Fruit fly (Drosophila melanogaster) whole organism, embryonic: ENCODE data around the gene Gpdh3.

Source experiments
- B-H2 ChIP-seq: fragments of 200-800 bp; sonication (Bioruptor generic); optimal IDR thresholded peaks from 2 replicates; lab custom pipeline; 2018; ENCODE audit warnings: missing biosample characterization, mild to moderate bottlenecking, missing genetic modification characterization
- BtbVII ChIP-seq: fragments of 200-800 bp; sonication (Bioruptor generic); optimal IDR thresholded peaks from 3 replicates; lab custom pipeline; 2017; ENCODE audit warnings: missing biosample characterization, mild to moderate bottlenecking, missing genetic modification characterization
- CG10565 ChIP-seq: fragments of 200-800 bp; sonication (Bioruptor generic); optimal IDR thresholded peaks from 3 replicates; lab custom pipeline; 2016; ENCODE audit warnings: missing biosample characterization, mild to moderate bottlenecking, missing genetic modification characterization
- CG12236 ChIP-seq: fragments of 200-800 bp; sonication (Bioruptor generic); optimal IDR thresholded peaks from 2 replicates; lab custom pipeline; 2016; ENCODE audit warnings: missing biosample characterization, missing genetic modification characterization
- CG13296 ChIP-seq: fragments of 200-800 bp; sonication (Bioruptor generic); optimal IDR thresholded peaks from 3 replicates; lab custom pipeline; 2018; ENCODE audit warnings: missing biosample characterization, mild to moderate bottlenecking, missing genetic modification characterization
- CG13424 ChIP-seq: fragments of 200-800 bp; sonication (Bioruptor generic); optimal IDR thresholded peaks from 2 replicates; lab custom pipeline; 2019; ENCODE audit warnings: missing biosample characterization, mild to moderate bottlenecking, missing genetic modification characterization, moderate library complexity
- CG14860 ChIP-seq: fragments of 200-800 bp; sonication (Bioruptor generic); IDR thresholded peaks from 3 replicates; pipeline ENCODE4 v1.3.6; 2022; ENCODE audit warnings: missing biosample characterization, missing genetic modification characterization; ENCODE audit not compliant: partially characterized antibody
- CG1602 ChIP-seq: fragments of 200-800 bp; sonication (Bioruptor generic); optimal IDR thresholded peaks from 3 replicates; lab custom pipeline; 2016; ENCODE audit warnings: missing biosample characterization, missing genetic modification characterization
- CG1603 ChIP-seq: fragments of 200-800 bp; sonication (Bioruptor generic); optimal IDR thresholded peaks from 2 replicates; lab custom pipeline; 2019; ENCODE audit warnings: missing biosample characterization, mild to moderate bottlenecking, missing genetic modification characterization, moderate library complexity
- CG17361 ChIP-seq: fragments of 200-800 bp; sonication (Bioruptor generic); IDR thresholded peaks from 3 replicates; pipeline ENCODE4 v1.3.6; 2022; ENCODE audit warnings: missing biosample characterization, missing genetic modification characterization
- CG17829 ChIP-seq: fragments of 200-800 bp; optimal IDR thresholded peaks from 2 replicates; lab custom pipeline; 2019; ENCODE audit warnings: missing biosample characterization, mild to moderate bottlenecking, missing genetic modification characterization, moderate library complexity
- CG18599 ChIP-seq: fragments of 200-800 bp; sonication (Bioruptor generic); optimal IDR thresholded peaks from 3 replicates; lab custom pipeline; 2017; ENCODE audit warnings: missing biosample characterization, missing genetic modification characterization, mild to moderate bottlenecking, moderate library complexity, missing genetic modification reagents
- CG2129 ChIP-seq: fragments of 200-800 bp; sonication (Bioruptor generic); IDR thresholded peaks from 2 replicates; pipeline ENCODE4 v1.3.6; 2022; ENCODE audit warnings: missing biosample characterization, missing genetic modification characterization; ENCODE audit not compliant: partially characterized antibody
- CG2199 ChIP-seq: fragments of 200-800 bp; sonication (Bioruptor generic); IDR thresholded peaks from 3 replicates; pipeline ENCODE4 v1.3.6; 2022; ENCODE audit warnings: missing biosample characterization, missing genetic modification characterization
- CG31388 ChIP-seq: fragments of 200-800 bp; sonication (Bioruptor generic); optimal IDR thresholded peaks from 2 replicates; lab custom pipeline; 2016; ENCODE audit warnings: missing biosample characterization, missing genetic modification characterization
- CG34224 ChIP-seq: fragments of 200-800 bp; sonication (Bioruptor generic); IDR thresholded peaks from 3 replicates; pipeline ENCODE4 v1.3.6; 2022; ENCODE audit warnings: missing biosample characterization, missing genetic modification characterization; ENCODE audit not compliant: partially characterized antibody
- CG4854 ChIP-seq: fragments of 200-800 bp; sonication (Bioruptor generic); optimal IDR thresholded peaks from 2 replicates; lab custom pipeline; 2016; ENCODE audit warnings: missing biosample characterization, missing genetic modification characterization, inconsistent platforms
- CG6254 ChIP-seq: fragments of 200-800 bp; sonication (Bioruptor generic); optimal IDR thresholded peaks from 3 replicates; lab custom pipeline; 2017; ENCODE audit warnings: mild to moderate bottlenecking, missing biosample characterization, missing genetic modification reagents, missing genetic modification characterization
- CG7745 ChIP-seq: fragments of 200-800 bp; sonication (Bioruptor generic); optimal IDR thresholded peaks from 2 replicates; lab custom pipeline; 2018; ENCODE audit warnings: missing biosample characterization, mild to moderate bottlenecking, missing genetic modification characterization, moderate library complexity
- CG9609 ChIP-seq: fragments of 200-800 bp; sonication (Bioruptor generic); optimal IDR thresholded peaks from 3 replicates; lab custom pipeline; 2016; ENCODE audit warnings: missing biosample characterization, missing genetic modification characterization
- CHES-1-like ChIP-seq: fragments of 200-800 bp; sonication (Bioruptor generic); optimal IDR thresholded peaks from 2 replicates; lab custom pipeline; 2016; ENCODE audit warnings: missing biosample characterization, missing genetic modification characterization
- E2f2 ChIP-seq: fragments of 200-800 bp; sonication (Bioruptor generic); IDR thresholded peaks from 2 replicates; pipeline ENCODE4 v1.3.6; 2022; ENCODE audit warnings: missing biosample characterization, missing genetic modification characterization
- Elba2 ChIP-seq: fragments of 200-800 bp; sonication (Bioruptor generic); optimal IDR thresholded peaks from 3 replicates; lab custom pipeline; 2016; ENCODE audit warnings: missing biosample characterization, missing genetic modification characterization
- H15 ChIP-seq: fragments of 200-800 bp; sonication (Bioruptor generic); IDR thresholded peaks from 3 replicates; pipeline ENCODE4 v1.3.6; 2022; ENCODE audit warnings: missing biosample characterization, missing genetic modification characterization
- Kr ChIP-seq: fragments of 200-800 bp; sonication (Bioruptor generic); optimal IDR thresholded peaks from 2 replicates; lab custom pipeline; 2017; ENCODE audit warnings: missing biosample characterization, mild to moderate bottlenecking, missing genetic modification characterization
- Max ChIP-seq: fragments of 200-800 bp; sonication (Bioruptor generic); optimal IDR thresholded peaks from 2 replicates; lab custom pipeline; 2016; ENCODE audit warnings: missing biosample characterization, mild to moderate bottlenecking, missing genetic modification characterization
- Xbp1 ChIP-seq: fragments of 200-800 bp; sonication (Bioruptor generic); optimal IDR thresholded peaks from 3 replicates; lab custom pipeline; 2016; ENCODE audit warnings: missing biosample characterization, mild to moderate bottlenecking, missing genetic modification characterization
- aop ChIP-seq: fragments of 200-800 bp; sonication (Bioruptor generic); IDR thresholded peaks from 2 replicates; pipeline ENCODE4 v1.3.6; 2022; ENCODE audit warnings: missing biosample characterization, missing genetic modification characterization
- bsh ChIP-seq, 2 experiments: fragments of 200-800 bp; sonication (Bioruptor generic); optimal IDR thresholded peaks; 2 replicates each; lab custom pipeline; 2017 to 2018; ENCODE audit warnings: mild to moderate bottlenecking in 2 of 2, missing biosample characterization in 2 of 2, missing genetic modification characterization in 2 of 2, moderate library complexity in 1 of 2
- chinmo ChIP-seq: fragments of 200-800 bp; sonication (Bioruptor generic); IDR thresholded peaks from 4 replicates; pipeline ENCODE4 v1.3.6; 2022; ENCODE audit warnings: missing biosample characterization, missing genetic modification characterization; ENCODE audit not compliant: partially characterized antibody
- dimm ChIP-seq: fragments of 200-800 bp; sonication (Bioruptor generic); IDR thresholded peaks from 2 replicates; pipeline ENCODE4 v1.3.6; 2022; ENCODE audit warnings: missing biosample characterization, missing genetic modification characterization
- dysf ChIP-seq: fragments of 200-800 bp; sonication (Bioruptor generic); IDR thresholded peaks from 3 replicates; pipeline ENCODE4 v1.3.6; 2022; ENCODE audit warnings: missing biosample characterization, missing genetic modification characterization
- emc ChIP-seq: fragments of 200-800 bp; sonication (Bioruptor generic); optimal IDR thresholded peaks from 2 replicates; lab custom pipeline; 2016; ENCODE audit warnings: missing biosample characterization, missing genetic modification characterization
- ewg ChIP-seq: fragments of 200-800 bp; sonication (Bioruptor generic); optimal IDR thresholded peaks from 3 replicates; lab custom pipeline; 2017; ENCODE audit warnings: mild to moderate bottlenecking, missing biosample characterization, missing genetic modification reagents, missing genetic modification characterization
- fd3F ChIP-seq: fragments of 200-800 bp; sonication (Bioruptor generic); optimal IDR thresholded peaks from 2 replicates; lab custom pipeline; 2018; ENCODE audit warnings: missing biosample characterization, mild to moderate bottlenecking, missing genetic modification characterization, moderate library complexity
- fru ChIP-seq: fragments of >200 bp; optimal IDR thresholded peaks from 2 replicates; lab custom pipeline; 2017
- gro ChIP-seq: fragments of 200-800 bp; sonication (Bioruptor generic); optimal IDR thresholded peaks from 2 replicates; lab custom pipeline; 2016; ENCODE audit warnings: missing biosample characterization, missing genetic modification characterization
- kah ChIP-seq: fragments of 200-800 bp; sonication (Bioruptor generic); optimal IDR thresholded peaks from 2 replicates; lab custom pipeline; 2018; ENCODE audit warnings: missing biosample characterization, mild to moderate bottlenecking, missing genetic modification characterization
- kay ChIP-seq: fragments of 200-800 bp; sonication (Bioruptor generic); optimal IDR thresholded peaks from 2 replicates; lab custom pipeline; 2016; ENCODE audit warnings: missing biosample characterization, missing genetic modification characterization
- lab ChIP-seq: fragments of 200-800 bp; sonication (Bioruptor generic); optimal IDR thresholded peaks from 3 replicates; lab custom pipeline; 2017; ENCODE audit warnings: missing biosample characterization, missing genetic modification characterization, mild to moderate bottlenecking, moderate library complexity, missing genetic modification reagents
- luna ChIP-seq: fragments of 200-800 bp; sonication (Bioruptor generic); optimal IDR thresholded peaks from 2 replicates; lab custom pipeline; 2016; ENCODE audit warnings: missing biosample characterization, missing genetic modification characterization
- mld ChIP-seq: fragments of 200-800 bp; sonication (Bioruptor generic); IDR thresholded peaks from 3 replicates; pipeline ENCODE4 v1.3.6; 2022; ENCODE audit warnings: missing biosample characterization, missing genetic modification characterization; ENCODE audit not compliant: partially characterized antibody
- nmo ChIP-seq: fragments of 200-800 bp; sonication (Bioruptor generic); optimal IDR thresholded peaks from 2 replicates; lab custom pipeline; 2018; ENCODE audit warnings: missing biosample characterization, mild to moderate bottlenecking, missing genetic modification characterization, moderate library complexity
- pita ChIP-seq: fragments of 200-800 bp; sonication (Bioruptor generic); optimal IDR thresholded peaks from 2 replicates; lab custom pipeline; 2017; ENCODE audit warnings: missing biosample characterization, mild to moderate bottlenecking, missing genetic modification characterization
- prd ChIP-seq, 3 experiments: fragments of >200 bp in 2 of 3; fragments of 200-800 bp in 1 of 3; sonication (Bioruptor generic) in 1 of 3; optimal IDR thresholded peaks in 2 of 3; IDR thresholded peaks in 1 of 3; 2 replicates in 2 of 3; 3 replicates in 1 of 3; pipeline versions ENCODE4 v1.3.6 to Lab custom; 2017 to 2022; ENCODE audit warnings: missing biosample characterization in 1 of 3, missing genetic modification characterization in 1 of 3
- sens ChIP-seq: fragments of 200-800 bp; sonication (Bioruptor generic); peaks from one replicate; lab custom pipeline; 2016; ENCODE audit warnings: missing biosample characterization, missing genetic modification characterization
- shn ChIP-seq: fragments of 200-800 bp; sonication (Bioruptor generic); optimal IDR thresholded peaks from 3 replicates; lab custom pipeline; 2016; ENCODE audit warnings: missing biosample characterization, missing genetic modification characterization
- tgo ChIP-seq: fragments of 200-800 bp; sonication (Bioruptor generic); IDR thresholded peaks from 3 replicates; pipeline ENCODE4 v1.3.6; 2022; ENCODE audit warnings: missing biosample characterization, missing genetic modification characterization
- unc-4 ChIP-seq: fragments of 200-800 bp; sonication (Bioruptor generic); IDR thresholded peaks from 2 replicates; pipeline ENCODE4 v1.3.6; 2022; ENCODE audit warnings: missing biosample characterization, missing genetic modification characterization; ENCODE audit not compliant: partially characterized antibody

Gpdh3 gene

dm6 chr3R:22397068-22397700 lies 15.3 kb downstream of the Gpdh3 start (continued):
- TF ChIP-seq CG1603 (tag; lab: Kevin White, UChicago), result no peak
- peak; percentile 95 for TF ChIP-seq chinmo (GFP tag; lab: Robert Waterston, UW)
- no peak for TF ChIP-seq Elba2
- peak; percentile 68 for TF ChIP-seq sens
- no peak for TF ChIP-seq CG13424 (tag; lab: Kevin White, UChicago)
- TF ChIP-seq dimm (GFP tag; lab: Robert Waterston, UW), result no peak
- no peak for TF ChIP-seq luna (GFP tag; lab: Kevin White, UChicago)
- TF ChIP-seq bsh (GFP tag; optimal IDR thresholded peaks at IDR 0.05; lab: Kevin White, UChicago), result no peak
- TF ChIP-seq CG2129 (GFP tag; lab: Robert Waterston, UW), result peak; percentile 19; the same call in 1 of the 2 replicates
- TF ChIP-seq gro (GFP tag; lab: Kevin White, UChicago), result no peak
- TF ChIP-seq CG17829, result no peak
- TF ChIP-seq CG34224, result peak; percentile 55; the same call in 2 of the 3 replicates
- TF ChIP-seq dysf (GFP tag; lab: Robert Waterston, UW), result no peak
- TF ChIP-seq fru (lab: Kevin White, UChicago), result no peak
- peak; percentile 93 for TF ChIP-seq mld

dm6 chr3R:22400246-22400645 lies 18.4 kb downstream of the Gpdh3 start:
- peak; percentile 11 for TF ChIP-seq Xbp1 (GFP tag; lab: Kevin White, UChicago)
- no peak for TF ChIP-seq shn
- TF ChIP-seq unc-4 (GFP tag; lab: Robert Waterston, UW), result no peak
- TF ChIP-seq CG4854 (GFP tag; lab: Kevin White, UChicago), result no peak
- no peak for TF ChIP-seq CG17361 (GFP tag; lab: Robert Waterston, UW)
- TF ChIP-seq CG14860 (GFP tag; lab: Robert Waterston, UW), result no peak
- no peak for TF ChIP-seq ewg (GFP tag; lab: Kevin White, UChicago)
- TF ChIP-seq CG7745 (tag; lab: Kevin White, UChicago), result no peak
- no peak for TF ChIP-seq luna (GFP tag; lab: Kevin White, UChicago)
- TF ChIP-seq CG1602 (GFP tag; lab: Kevin White, UChicago), result peak; percentile 8
- no peak for TF ChIP-seq CG9609
- peak; percentile 21; the same call in 1 of the 3 replicates for TF ChIP-seq tgo (GFP tag; lab: Robert Waterston, UW)
- TF ChIP-seq H15 (GFP tag; lab: Robert Waterston, UW), result peak; percentile 14; the same call in 1 of the 3 replicates
- TF ChIP-seq pita (GFP tag; lab: Kevin White, UChicago), result no peak
- TF ChIP-seq aop (GFP tag; lab: Robert Waterston, UW), result no peak
- no peak for TF ChIP-seq Max (GFP tag; lab: Kevin White, UChicago)
- no peak for TF ChIP-seq E2f2
- TF ChIP-seq CG10565, result no peak
- no peak for TF ChIP-seq CG13296 (GFP tag; lab: Kevin White, UChicago)
- peak; percentile 34 for TF ChIP-seq nmo (GFP tag; lab: Kevin White, UChicago)
- TF ChIP-seq CG6254 (GFP tag; lab: Kevin White, UChicago), result no peak
- no peak for TF ChIP-seq kay (GFP tag; lab: Kevin White, UChicago)
- TF ChIP-seq prd (optimal IDR thresholded peaks at IDR 0.05; lab: Kevin White, UChicago), result no peak
- peak; percentile 68 for TF ChIP-seq prd (GFP tag; IDR thresholded peaks at IDR 0.05; lab: Robert Waterston, UW)
- TF ChIP-seq CG18599 (GFP tag; lab: Kevin White, UChicago), result no peak
- no peak for TF ChIP-seq CG31388 (GFP tag; lab: Kevin White, UChicago)
- no peak for TF ChIP-seq CG12236 (GFP tag; lab: Kevin White, UChicago)
- TF ChIP-seq BtbVII (GFP tag; lab: Kevin White, UChicago), result no peak
- no peak for TF ChIP-seq lab
- TF ChIP-seq Kr (GFP tag; lab: Kevin White, UChicago), result no peak
- TF ChIP-seq CHES-1-like (GFP tag; lab: Kevin White, UChicago), result no peak
- no peak for TF ChIP-seq B-H2 (GFP tag; lab: Kevin White, UChicago)
- TF ChIP-seq emc (GFP tag; lab: Kevin White, UChicago), result no peak
- peak; percentile 28 for TF ChIP-seq fd3F (GFP tag; lab: Kevin White, UChicago)
- no peak for TF ChIP-seq kah (GFP tag; lab: Kevin White, UChicago)
- TF ChIP-seq CG2199 (GFP tag; lab: Robert Waterston, UW), result no peak
- no peak for TF ChIP-seq fru (lab: Kevin White, UChicago)
